Fruit fly (Drosophila melanogaster): ENCODE measurements around the gene Alms1a.

The Alms1a gene

DNA sequence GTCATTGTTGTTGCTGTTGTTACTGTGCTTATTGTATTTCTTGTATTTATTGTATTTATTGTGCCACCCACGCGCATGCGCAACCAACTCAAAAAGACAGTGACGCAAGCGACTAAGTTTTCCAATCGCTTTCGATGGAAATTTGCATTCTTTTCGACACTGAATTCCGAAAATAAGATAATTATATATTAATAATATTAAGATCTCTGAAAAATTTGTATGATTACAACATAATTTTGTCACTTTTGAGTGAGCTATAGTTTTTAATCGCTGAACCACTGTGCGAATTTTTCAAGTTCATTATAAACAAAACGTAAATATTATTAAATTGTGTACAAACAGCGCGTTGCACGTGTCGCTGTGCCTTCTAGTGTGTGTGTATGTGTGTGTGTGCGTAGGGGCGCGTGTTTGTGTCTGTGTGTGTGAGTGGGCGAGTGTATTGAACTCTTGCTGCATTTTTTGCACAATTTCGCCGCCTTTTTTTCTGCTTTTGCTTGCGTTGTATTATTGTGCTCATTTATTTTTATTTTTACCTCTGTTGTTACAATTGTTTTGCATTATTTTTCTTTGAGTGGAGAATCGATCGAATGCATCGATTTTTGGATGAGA lies 20.0 kb downstream of the Alms1a start:
- TF ChIP-seq h (optimal IDR thresholded peaks at IDR 0.05): no peak
- no peak for TF ChIP-seq Sin3A (optimal IDR thresholded peaks at IDR 0.05)
- no peak for TF ChIP-seq psq (optimal IDR thresholded peaks at IDR 0.05)
- no peak for TF ChIP-seq ttk (optimal IDR thresholded peaks at IDR 0.05)
- TF ChIP-seq insv (optimal IDR thresholded peaks at IDR 0.05): no peak
- no peak for TF ChIP-seq Myc (optimal IDR thresholded peaks at IDR 0.05)

DNA sequence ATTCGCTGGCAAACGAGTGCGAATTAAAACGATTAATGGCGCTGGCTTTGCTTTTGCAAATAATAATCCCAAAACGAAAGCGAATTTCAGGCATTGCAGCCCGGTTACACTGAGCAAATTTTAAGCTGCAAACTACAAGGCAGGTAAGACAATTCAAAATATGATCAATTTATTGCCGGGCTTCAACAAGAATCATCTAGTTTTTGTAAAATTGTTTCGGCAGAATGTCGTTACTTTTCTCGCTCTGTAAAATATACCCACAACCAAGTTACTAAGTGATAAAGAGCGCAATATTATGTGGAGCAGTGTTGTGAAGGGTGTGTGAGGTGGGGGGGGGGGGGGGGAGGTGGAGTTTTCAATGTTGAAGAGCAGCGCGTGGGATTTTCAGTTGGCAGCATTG lies 20.9 kb downstream of the Alms1a start:
- TF ChIP-seq psq (optimal IDR thresholded peaks at IDR 0.05) (no peak), h (optimal IDR thresholded peaks at IDR 0.05) (no peak), Myc (optimal IDR thresholded peaks at IDR 0.05) (no peak), insv (optimal IDR thresholded peaks at IDR 0.05) (no peak), Sin3A (optimal IDR thresholded peaks at IDR 0.05) (no peak), ttk (optimal IDR thresholded peaks at IDR 0.05) (no peak)

- no peak for TF ChIP-seq psq (optimal IDR thresholded peaks at IDR 0.05)
- no peak for TF ChIP-seq h (optimal IDR thresholded peaks at IDR 0.05)
- TF ChIP-seq Myc (optimal IDR thresholded peaks at IDR 0.05): no peak
These were observed 21.5 kb downstream of the Alms1a start for dm6 chrX:4614325-4614724.

DNA sequence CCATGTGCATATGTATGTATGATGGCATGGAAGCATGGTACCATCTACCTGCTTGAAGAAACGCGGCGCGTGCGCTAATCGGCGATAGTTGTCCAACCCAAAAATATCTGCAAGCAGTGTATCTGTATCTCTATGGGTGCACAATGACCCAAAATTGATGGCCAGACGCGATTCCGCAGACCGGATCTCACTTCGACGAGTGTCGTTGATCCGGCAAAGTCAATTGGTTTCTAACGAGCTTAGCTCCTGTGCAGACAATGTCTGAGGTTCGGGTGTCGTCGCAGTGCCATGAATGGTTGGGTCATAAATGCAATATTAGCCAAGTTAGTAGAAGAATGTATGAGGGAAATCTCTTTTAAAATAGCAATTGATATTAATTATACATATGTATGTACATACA lies 22.2 kb downstream of the Alms1a start:
- no peak for TF ChIP-seq ttk (optimal IDR thresholded peaks at IDR 0.05)
- no peak for TF ChIP-seq h (optimal IDR thresholded peaks at IDR 0.05)
- TF ChIP-seq psq (optimal IDR thresholded peaks at IDR 0.05): no peak
- no peak for TF ChIP-seq Sin3A (optimal IDR thresholded peaks at IDR 0.05)
- TF ChIP-seq Myc (optimal IDR thresholded peaks at IDR 0.05): no peak
- TF ChIP-seq insv (optimal IDR thresholded peaks at IDR 0.05): no peak

DNA sequence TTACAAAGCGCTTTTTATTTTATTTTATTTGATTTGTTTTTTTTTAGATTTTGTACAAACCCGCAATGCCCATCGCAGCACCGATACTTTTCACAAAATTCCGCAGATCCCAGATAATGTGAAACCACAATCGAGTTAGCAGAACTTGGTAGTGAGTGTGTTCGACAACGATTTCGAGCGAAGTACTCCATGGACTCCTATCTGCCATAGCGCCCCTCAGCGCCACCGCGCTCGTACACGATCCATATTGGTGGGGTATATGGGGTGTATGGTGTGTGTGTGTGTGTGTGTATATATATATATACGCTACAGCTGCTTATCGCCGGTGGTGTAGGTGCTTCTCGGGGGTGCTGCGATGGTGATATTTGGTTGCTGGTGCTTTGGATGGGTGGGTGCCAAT lies 23.4 kb downstream of the Alms1a start:
- no peak for TF ChIP-seq Sin3A (optimal IDR thresholded peaks at IDR 0.05)
- TF ChIP-seq h (optimal IDR thresholded peaks at IDR 0.05): no peak

DNA sequence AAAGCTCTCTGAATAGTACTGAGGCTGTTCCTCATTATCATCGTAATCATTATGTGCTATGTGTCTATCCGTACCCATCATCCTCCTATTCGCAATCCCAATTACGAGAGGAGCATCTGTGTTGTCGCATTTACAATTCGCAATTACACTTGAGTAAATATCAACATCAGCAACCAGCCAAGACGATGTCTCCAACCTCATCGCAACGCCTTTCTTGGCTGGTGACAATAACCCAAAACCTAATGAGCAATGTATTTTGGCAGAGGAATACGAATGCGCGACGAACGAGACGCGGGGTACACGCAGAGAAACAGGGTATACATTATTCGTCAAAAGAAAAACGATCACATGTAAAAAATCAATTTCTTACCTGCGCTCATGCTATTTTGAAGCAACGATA lies 25.3 kb downstream of the Alms1a start:
- TF ChIP-seq Myc (optimal IDR thresholded peaks at IDR 0.05) (no peak), psq (optimal IDR thresholded peaks at IDR 0.05) (no peak), Sin3A (optimal IDR thresholded peaks at IDR 0.05) (no peak), h (optimal IDR thresholded peaks at IDR 0.05) (no peak), insv (optimal IDR thresholded peaks at IDR 0.05) (no peak), ttk (optimal IDR thresholded peaks at IDR 0.05) (no peak)

dm6 chrX:4609737-4610136 lies 26.1 kb downstream of the Alms1a start:
- TF ChIP-seq h (optimal IDR thresholded peaks at IDR 0.05): no peak
- no peak for TF ChIP-seq Myc (optimal IDR thresholded peaks at IDR 0.05)
- no peak for TF ChIP-seq psq (optimal IDR thresholded peaks at IDR 0.05)
- TF ChIP-seq Sin3A (optimal IDR thresholded peaks at IDR 0.05): no peak
- TF ChIP-seq insv (optimal IDR thresholded peaks at IDR 0.05): no peak
- no peak for TF ChIP-seq ttk (optimal IDR thresholded peaks at IDR 0.05)

dm6 chrX:4606447-4606846 lies 29.4 kb downstream of the Alms1a start:
- no peak for TF ChIP-seq Myc (optimal IDR thresholded peaks at IDR 0.05)
- TF ChIP-seq Sin3A (optimal IDR thresholded peaks at IDR 0.05): no peak
- TF ChIP-seq insv (optimal IDR thresholded peaks at IDR 0.05): no peak
- TF ChIP-seq h (optimal IDR thresholded peaks at IDR 0.05): no peak
- no peak for TF ChIP-seq ttk (optimal IDR thresholded peaks at IDR 0.05)
- TF ChIP-seq psq (optimal IDR thresholded peaks at IDR 0.05): no peak

- TF ChIP-seq ttk (optimal IDR thresholded peaks at IDR 0.05) (no peak), psq (optimal IDR thresholded peaks at IDR 0.05) (no peak), insv (optimal IDR thresholded peaks at IDR 0.05) (no peak), h (optimal IDR thresholded peaks at IDR 0.05) (no peak), Sin3A (optimal IDR thresholded peaks at IDR 0.05) (no peak), Myc (optimal IDR thresholded peaks at IDR 0.05) (no peak)
These were observed 30.5 kb downstream of the Alms1a start for dm6 chrX:4605313-4605712.

DNA sequence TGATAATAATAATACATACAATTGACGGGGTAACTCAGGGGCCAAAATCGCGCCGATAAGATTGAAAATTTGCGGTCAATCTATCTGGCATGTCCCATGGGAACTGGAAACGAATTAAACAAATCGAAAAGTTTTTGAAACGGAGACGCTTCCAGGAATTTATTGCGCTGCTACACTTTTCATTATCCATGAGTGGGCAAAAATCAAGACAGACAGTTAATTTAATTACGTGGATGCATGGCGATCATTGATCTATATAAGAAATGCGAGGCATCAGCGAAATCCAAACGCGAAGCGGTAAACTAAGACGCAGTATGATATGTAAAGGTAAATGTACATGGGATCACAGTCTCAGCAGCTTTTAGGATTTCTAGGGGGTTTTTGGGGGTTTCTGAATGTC lies 31.3 kb downstream of the Alms1a start:
- TF ChIP-seq Myc (optimal IDR thresholded peaks at IDR 0.05) (no peak), insv (optimal IDR thresholded peaks at IDR 0.05) (no peak), h (optimal IDR thresholded peaks at IDR 0.05) (no peak), psq (optimal IDR thresholded peaks at IDR 0.05) (no peak), ttk (optimal IDR thresholded peaks at IDR 0.05) (no peak), Sin3A (optimal IDR thresholded peaks at IDR 0.05) (no peak)

DNA sequence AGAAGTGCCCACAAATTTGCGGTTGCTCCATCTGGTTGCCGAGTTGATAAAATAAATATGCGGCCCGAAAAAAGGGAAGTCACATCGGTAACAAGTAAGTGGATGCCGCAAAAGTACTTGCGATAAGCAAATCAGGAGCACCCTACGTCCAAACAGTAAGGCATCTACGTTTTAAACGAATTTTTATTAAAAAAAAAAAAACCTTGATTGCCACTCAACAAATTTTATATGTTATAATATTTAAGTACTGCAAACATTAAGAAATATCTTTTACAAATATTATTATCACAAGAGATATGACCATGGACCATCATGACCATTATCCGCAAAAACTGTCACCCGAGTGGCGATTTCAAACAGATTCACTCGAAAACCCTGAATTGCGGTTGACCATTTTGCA lies 31.7 kb downstream of the Alms1a start:
- TF ChIP-seq ttk (optimal IDR thresholded peaks at IDR 0.05) (no peak), psq (optimal IDR thresholded peaks at IDR 0.05) (no peak), h (optimal IDR thresholded peaks at IDR 0.05) (no peak), Myc (optimal IDR thresholded peaks at IDR 0.05) (no peak), insv (optimal IDR thresholded peaks at IDR 0.05) (no peak), Sin3A (optimal IDR thresholded peaks at IDR 0.05) (no peak)

DNA sequence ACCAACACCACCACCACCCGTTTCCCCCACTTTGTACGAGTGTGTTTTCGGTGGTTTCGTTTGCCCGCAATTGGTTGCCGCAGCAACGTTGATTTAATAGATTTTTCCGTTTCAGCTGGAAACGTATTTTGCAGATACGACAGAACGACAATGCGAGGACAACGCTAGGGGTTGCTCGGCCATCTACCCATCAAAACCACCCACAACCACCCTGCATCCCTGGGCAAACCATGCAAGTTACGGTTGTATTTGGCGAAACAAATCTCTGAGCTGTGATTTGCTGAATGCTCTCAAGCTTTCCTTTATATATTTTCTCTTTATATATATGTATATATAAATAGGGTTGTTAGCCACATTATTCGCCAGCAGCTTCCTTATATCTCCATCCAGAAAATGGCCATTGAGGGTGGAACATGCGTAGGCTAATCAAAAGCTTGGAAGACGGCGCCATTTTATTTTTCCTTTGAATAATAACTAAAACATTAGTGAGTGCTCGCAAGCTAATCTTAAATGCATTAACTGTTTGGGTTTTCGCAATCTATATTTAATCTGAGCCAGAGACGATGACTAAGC lies 35.8 kb downstream of the Alms1a start:
- TF ChIP-seq h (optimal IDR thresholded peaks at IDR 0.05) (no peak), ttk (optimal IDR thresholded peaks at IDR 0.05) (no peak), insv (optimal IDR thresholded peaks at IDR 0.05) (no peak), Myc (optimal IDR thresholded peaks at IDR 0.05) (no peak), psq (optimal IDR thresholded peaks at IDR 0.05) (no peak), Sin3A (optimal IDR thresholded peaks at IDR 0.05) (no peak)

DNA sequence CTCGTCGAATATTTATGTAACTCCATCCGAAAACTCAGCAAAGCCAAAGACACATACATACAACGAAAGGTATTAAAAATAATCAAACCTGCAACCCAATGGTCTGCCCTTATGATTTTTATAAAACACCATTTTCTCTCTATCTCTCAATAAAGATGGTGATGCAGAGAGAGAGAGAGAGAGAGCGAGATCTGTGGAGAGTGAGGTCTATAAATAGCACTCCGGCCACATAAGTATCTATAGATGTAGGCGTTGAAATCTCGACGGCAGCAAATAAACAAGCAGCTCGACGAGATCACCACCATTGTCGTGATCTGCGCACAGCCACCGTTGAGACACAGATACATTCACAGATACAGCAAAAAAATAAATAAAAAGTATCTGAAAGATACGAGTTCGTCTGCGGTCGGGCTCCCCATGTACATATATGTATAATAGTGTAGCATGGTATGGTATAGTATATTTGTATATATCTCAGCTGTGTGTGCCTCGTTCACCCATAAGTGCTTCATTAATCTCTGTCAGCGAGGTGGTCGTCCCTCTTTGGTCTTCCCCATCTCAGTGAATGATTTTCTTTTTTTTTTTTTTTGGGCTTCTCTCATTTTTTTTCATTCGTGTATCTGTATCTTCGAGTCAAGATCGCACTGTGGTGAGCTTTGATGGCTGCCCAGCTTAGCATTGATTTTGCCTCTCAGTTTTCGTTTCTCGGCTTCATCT lies 39.2 kb downstream of the Alms1a start:
- TF ChIP-seq h (optimal IDR thresholded peaks at IDR 0.05): no peak
- no peak for TF ChIP-seq psq (optimal IDR thresholded peaks at IDR 0.05)
- TF ChIP-seq insv (optimal IDR thresholded peaks at IDR 0.05): no peak
